Fruit fly (Drosophila melanogaster) whole organism, embryonic: Measurements from ENCODE around the gene Mrtf.

Source experiments
- Atf3 ChIP-seq: fragments of 200-800 bp; sonication (Bioruptor generic); optimal IDR thresholded peaks from 3 replicates; lab custom pipeline; 2016; ENCODE audit warnings: missing biosample characterization, missing genetic modification characterization
- Atf6 ChIP-seq: fragments of 200-800 bp; sonication (Bioruptor generic); IDR thresholded peaks from 2 replicates; pipeline ENCODE4 v1.3.6; 2022; ENCODE audit warnings: missing biosample characterization, missing genetic modification characterization
- Awh ChIP-seq: fragments of 200-800 bp; sonication (Bioruptor generic); IDR thresholded peaks from 2 replicates; pipeline ENCODE4, ENCODE4 v1.3.6; 2022; ENCODE audit warnings: missing biosample characterization, missing genetic modification characterization
- CG11398 ChIP-seq: fragments of 200-800 bp; sonication (Bioruptor generic); optimal IDR thresholded peaks from 2 replicates; lab custom pipeline; 2016; ENCODE audit warnings: missing biosample characterization, missing genetic modification characterization
- CG11456 ChIP-seq: fragments of 200-800 bp; sonication (Bioruptor generic); IDR thresholded peaks from 3 replicates; pipeline ENCODE4 v1.3.6; 2022; ENCODE audit warnings: missing biosample characterization, missing genetic modification characterization
- CG12219 ChIP-seq: fragments of 200-800 bp; sonication (Bioruptor generic); optimal IDR thresholded peaks from 3 replicates; lab custom pipeline; 2018; ENCODE audit warnings: missing biosample characterization, mild to moderate bottlenecking, missing genetic modification characterization
- CG12769 ChIP-seq: fragments of 200-800 bp; sonication (Bioruptor generic); optimal IDR thresholded peaks from 2 replicates; lab custom pipeline; 2019; ENCODE audit warnings: missing biosample characterization, mild to moderate bottlenecking, missing genetic modification characterization, moderate library complexity
- CG13287 ChIP-seq: fragments of 200-800 bp; sonication (Bioruptor generic); IDR thresholded peaks from 2 replicates; pipeline ENCODE4 v1.3.6; 2022; ENCODE audit warnings: missing biosample characterization, missing genetic modification characterization; ENCODE audit not compliant: partially characterized antibody
- CG1603 ChIP-seq: fragments of 200-800 bp; sonication (Bioruptor generic); optimal IDR thresholded peaks from 2 replicates; lab custom pipeline; 2019; ENCODE audit warnings: missing biosample characterization, mild to moderate bottlenecking, missing genetic modification characterization, moderate library complexity
- CG1832 ChIP-seq: fragments of 200-800 bp; sonication (Bioruptor generic); optimal IDR thresholded peaks from 2 replicates; lab custom pipeline; 2017; ENCODE audit warnings: missing biosample characterization, mild to moderate bottlenecking, missing genetic modification characterization, inconsistent platforms
- CG2199 ChIP-seq: fragments of 200-800 bp; sonication (Bioruptor generic); IDR thresholded peaks from 3 replicates; pipeline ENCODE4 v1.3.6; 2022; ENCODE audit warnings: missing biosample characterization, missing genetic modification characterization
- CG2202 ChIP-seq: fragments of 200-800 bp; sonication (Bioruptor generic); optimal IDR thresholded peaks from 2 replicates; lab custom pipeline; 2018; ENCODE audit warnings: missing biosample characterization, mild to moderate bottlenecking, missing genetic modification characterization
- CG3163 ChIP-seq: fragments of 200-800 bp; sonication (Bioruptor generic); optimal IDR thresholded peaks from 3 replicates; lab custom pipeline; 2016; ENCODE audit warnings: missing biosample characterization, missing genetic modification characterization
- CG42726 ChIP-seq: fragments of 200-800 bp; sonication (Bioruptor generic); IDR thresholded peaks from 2 replicates; pipeline ENCODE4 v1.3.6; 2022; ENCODE audit warnings: missing biosample characterization, missing genetic modification characterization; ENCODE audit not compliant: partially characterized antibody
- CG4404 ChIP-seq: fragments of 200-800 bp; sonication (Bioruptor generic); IDR thresholded peaks from 2 replicates; pipeline ENCODE4 v1.3.6; 2022; ENCODE audit warnings: missing biosample characterization, missing genetic modification characterization
- CG4617 ChIP-seq: fragments of 200-800 bp; sonication (Bioruptor generic); optimal IDR thresholded peaks from 3 replicates; lab custom pipeline; 2016; ENCODE audit warnings: missing biosample characterization, missing genetic modification characterization, borderline replicate concordance
- CG6254 ChIP-seq: fragments of 200-800 bp; sonication (Bioruptor generic); optimal IDR thresholded peaks from 3 replicates; lab custom pipeline; 2017; ENCODE audit warnings: mild to moderate bottlenecking, missing biosample characterization, missing genetic modification reagents, missing genetic modification characterization
- CG7987 ChIP-seq: fragments of 200-800 bp; sonication (Bioruptor generic); optimal IDR thresholded peaks from 2 replicates; lab custom pipeline; 2018; ENCODE audit warnings: missing biosample characterization, mild to moderate bottlenecking, missing genetic modification characterization, moderate library complexity
- Deaf1 ChIP-seq: fragments of 200-800 bp; optimal IDR thresholded peaks from 3 replicates; lab custom pipeline; 2019; ENCODE audit warnings: missing biosample characterization, mild to moderate bottlenecking, missing genetic modification characterization, moderate library complexity
- E2f1 ChIP-seq: fragments of 200-800 bp; sonication (Bioruptor generic); IDR thresholded peaks from 2 replicates; pipeline ENCODE4 v1.3.6; 2022; ENCODE audit warnings: missing biosample characterization, missing genetic modification characterization
- HLH3B ChIP-seq: fragments of 200-800 bp; sonication (Bioruptor generic); IDR thresholded peaks from 2 replicates; pipeline ENCODE4 v1.3.6; 2022; ENCODE audit warnings: missing biosample characterization, missing genetic modification characterization
- HLHmδ ChIP-seq: fragments of 200-800 bp; sonication (Bioruptor generic); optimal IDR thresholded peaks from 2 replicates; lab custom pipeline; 2018; ENCODE audit warnings: missing biosample characterization, mild to moderate bottlenecking, missing genetic modification characterization, moderate library complexity
- Hand ChIP-seq: fragments of 200-800 bp; sonication (Bioruptor generic); optimal IDR thresholded peaks from 2 replicates; lab custom pipeline; 2017; ENCODE audit warnings: mild to moderate bottlenecking, missing biosample characterization, missing genetic modification reagents, missing genetic modification characterization
- Hr78 ChIP-seq, 2 experiments: fragments of 200-800 bp in 1 of 2; fragments of >200 bp in 1 of 2; sonication (Bioruptor generic) in 1 of 2; optimal IDR thresholded peaks; 2 replicates each; lab custom pipeline; 2017 to 2019; ENCODE audit warnings: missing biosample characterization in 2 of 2, missing genetic modification characterization in 2 of 2, mild to moderate bottlenecking in 1 of 2, moderate library complexity in 1 of 2
- MBD-R2 ChIP-seq: fragments of 200-800 bp; sonication (Bioruptor generic); IDR thresholded peaks from 2 replicates; pipeline ENCODE4 v1.3.6; 2022; ENCODE audit warnings: missing biosample characterization, missing genetic modification characterization
- Poxn ChIP-seq: fragments of 200-800 bp; sonication (Bioruptor generic); IDR thresholded peaks from 2 replicates; pipeline ENCODE4 v1.3.6; 2022; ENCODE audit warnings: missing biosample characterization, missing genetic modification characterization
- Rx ChIP-seq: fragments of 200-800 bp; sonication (Bioruptor generic); IDR thresholded peaks from 2 replicates; pipeline ENCODE4 v1.3.6; 2022; ENCODE audit warnings: missing biosample characterization, missing genetic modification characterization
- Sox100B ChIP-seq: fragments of 200-800 bp; sonication (Bioruptor generic); optimal IDR thresholded peaks from 3 replicates; lab custom pipeline; 2018; ENCODE audit warnings: missing biosample characterization, mild to moderate bottlenecking, missing genetic modification characterization
- TFAM ChIP-seq: fragments of 200-800 bp; sonication (Bioruptor generic); optimal IDR thresholded peaks from 2 replicates; lab custom pipeline; 2017; ENCODE audit warnings: missing biosample characterization, missing genetic modification characterization, inconsistent platforms
- Taf1 ChIP-seq: fragments of 200-800 bp; sonication (Bioruptor generic); IDR thresholded peaks from 2 replicates; pipeline ENCODE4 v1.3.6; 2022; ENCODE audit warnings: missing biosample characterization, missing genetic modification characterization
- br ChIP-seq: fragments of >200 bp; optimal IDR thresholded peaks from 2 replicates; lab custom pipeline; 2017
- chm ChIP-seq: fragments of 200-800 bp; sonication (Bioruptor generic); IDR thresholded peaks from 2 replicates; pipeline ENCODE4 v1.3.6; 2022; ENCODE audit warnings: missing biosample characterization, missing genetic modification characterization
- ftz-f1 ChIP-seq: fragments of 200-800 bp; sonication (Bioruptor generic); optimal IDR thresholded peaks from 2 replicates; lab custom pipeline; 2016; ENCODE audit warnings: missing biosample characterization, missing genetic modification characterization
- grau ChIP-seq: fragments of 200-800 bp; optimal IDR thresholded peaks from 3 replicates; lab custom pipeline; 2019; ENCODE audit warnings: missing biosample characterization, mild to moderate bottlenecking, missing genetic modification characterization, moderate library complexity
- gsb-n ChIP-seq: fragments of 200-800 bp; sonication (Bioruptor generic); optimal IDR thresholded peaks from 3 replicates; lab custom pipeline; 2018; ENCODE audit warnings: missing biosample characterization, mild to moderate bottlenecking, missing genetic modification characterization
- hkb ChIP-seq, 2 experiments: fragments of 200-800 bp in 1 of 2; fragments of >200 bp in 1 of 2; sonication (Bioruptor generic) in 1 of 2; IDR thresholded peaks in 1 of 2; optimal IDR thresholded peaks in 1 of 2; 2 replicates each; pipeline versions ENCODE4 v1.3.6 to Lab custom; 2017 to 2022; ENCODE audit warnings: missing biosample characterization in 1 of 2, missing genetic modification characterization in 1 of 2
- klu ChIP-seq: fragments of 200-800 bp; sonication (Bioruptor generic); IDR thresholded peaks from 2 replicates; pipeline ENCODE4 v1.3.6; 2022; ENCODE audit warnings: missing biosample characterization, missing genetic modification characterization
- lola ChIP-seq, 3 experiments: fragments of >200 bp in 2 of 3; fragments of 200-800 bp in 1 of 3; sonication (Bioruptor generic) in 1 of 3; optimal IDR thresholded peaks; 2 replicates each; lab custom pipeline; 2017 to 2019; ENCODE audit warnings: missing biosample characterization in 3 of 3, missing genetic modification characterization in 3 of 3, mild to moderate bottlenecking in 1 of 3, moderate library complexity in 1 of 3
- phol ChIP-seq: fragments of 200-800 bp; sonication (Bioruptor generic); optimal IDR thresholded peaks from 3 replicates; lab custom pipeline; 2018; ENCODE audit warnings: missing biosample characterization, mild to moderate bottlenecking, missing genetic modification characterization, moderate library complexity
- scrt ChIP-seq: fragments of 200-800 bp; sonication (Bioruptor generic); optimal IDR thresholded peaks from 2 replicates; lab custom pipeline; 2018; ENCODE audit warnings: missing biosample characterization, mild to moderate bottlenecking, missing genetic modification characterization, moderate library complexity
- slbo ChIP-seq: fragments of 200-800 bp; sonication (Bioruptor generic); IDR thresholded peaks from 2 replicates; pipeline ENCODE4 v1.3.6; 2022; ENCODE audit warnings: missing biosample characterization, missing genetic modification characterization
- sqz ChIP-seq: fragments of 200-800 bp; sonication (Bioruptor generic); optimal IDR thresholded peaks from 3 replicates; lab custom pipeline; 2018; ENCODE audit warnings: missing biosample characterization, mild to moderate bottlenecking, missing genetic modification characterization
- tin ChIP-seq: fragments of 200-800 bp; sonication (Bioruptor generic); optimal IDR thresholded peaks from 3 replicates; lab custom pipeline; 2016; ENCODE audit warnings: missing biosample characterization, missing genetic modification characterization
- tio ChIP-seq: fragments of 200-800 bp; sonication (Bioruptor generic); optimal IDR thresholded peaks from 2 replicates; lab custom pipeline; 2017; ENCODE audit warnings: missing biosample characterization, missing genetic modification characterization, inconsistent platforms
- tll ChIP-seq, 2 experiments: fragments of 200-800 bp in 1 of 2; fragments of >200 bp in 1 of 2; sonication (Bioruptor generic) in 1 of 2; optimal IDR thresholded peaks; 2 replicates each; lab custom pipeline; 2017 to 2019; ENCODE audit warnings: missing biosample characterization in 2 of 2, missing genetic modification characterization in 2 of 2, mild to moderate bottlenecking in 1 of 2, moderate library complexity in 1 of 2
- tup ChIP-seq: fragments of 200-800 bp; sonication (Bioruptor generic); optimal IDR thresholded peaks from 2 replicates; lab custom pipeline; 2016; ENCODE audit warnings: missing biosample characterization, mild to moderate bottlenecking, missing genetic modification characterization, moderate library complexity
- unc-4 ChIP-seq: fragments of 200-800 bp; sonication (Bioruptor generic); IDR thresholded peaks from 2 replicates; pipeline ENCODE4 v1.3.6; 2022; ENCODE audit warnings: missing biosample characterization, missing genetic modification characterization; ENCODE audit not compliant: partially characterized antibody
- vfl ChIP-seq: fragments of 200-800 bp; sonication (Bioruptor generic); optimal IDR thresholded peaks from 2 replicates; lab custom pipeline; 2016; ENCODE audit warnings: missing biosample characterization, missing genetic modification characterization
- zfh1 ChIP-seq: fragments of 200-800 bp; sonication (Bioruptor generic); IDR thresholded peaks from 3 replicates; pipeline ENCODE4 v1.3.6; 2022; ENCODE audit warnings: missing biosample characterization, missing genetic modification characterization

Mrtf gene

DNA sequence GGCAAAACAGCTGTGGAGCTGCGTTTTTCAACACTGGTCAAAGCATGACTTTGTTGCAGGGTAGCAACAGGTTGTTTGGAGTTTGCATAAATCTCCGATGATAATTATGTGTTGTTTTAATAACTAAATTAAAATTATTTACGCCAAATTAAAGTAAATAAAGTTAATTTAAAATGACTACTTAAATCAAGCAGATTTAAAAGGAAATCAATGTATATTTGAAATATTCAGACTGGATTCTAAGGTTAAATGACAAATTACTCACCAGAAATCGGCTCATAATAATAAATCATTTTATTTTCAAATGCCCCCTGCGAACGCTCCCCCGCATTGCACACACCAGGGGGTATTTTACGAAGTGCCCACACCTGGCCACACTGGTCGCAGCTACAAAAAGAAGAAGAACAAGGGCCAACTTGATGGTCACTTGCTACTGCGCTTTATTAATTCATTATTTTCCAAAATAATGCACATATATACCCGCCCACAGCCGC is 7.7 kb upstream of the Mrtf start, which contains the start of the genes CG12093 and Atg2 (continued):
- peak in 1 of 3 experiments; percentile 91 for TF ChIP-seq lola (GFP tag; optimal IDR thresholded peaks at IDR 0.05; lab: Kevin White, UChicago)
- peak; percentile 67 for TF ChIP-seq CG6254 (GFP tag; lab: Kevin White, UChicago)
- TF ChIP-seq tll (GFP tag; optimal IDR thresholded peaks at IDR 0.05; lab: Kevin White, UChicago), result peak; percentile 24 to 85
- peak; percentile 94 for TF ChIP-seq Atf6 (GFP tag; lab: Robert Waterston, UW)
- TF ChIP-seq slbo (GFP tag; lab: Robert Waterston, UW), result peak; percentile 98
- TF ChIP-seq Sox100B (GFP tag; lab: Kevin White, UChicago), result no peak
- peak; percentile 92 for TF ChIP-seq zfh1 (GFP tag; lab: Robert Waterston, UW)
- TF ChIP-seq Rx (GFP tag; lab: Robert Waterston, UW), result peak; percentile 85
- peak; percentile 94 for TF ChIP-seq grau (tag; lab: Kevin White, UChicago)
- TF ChIP-seq klu (GFP tag; lab: Robert Waterston, UW), result peak; percentile 96
- peak; percentile 72 for TF ChIP-seq Hand (GFP tag; lab: Kevin White, UChicago)
- TF ChIP-seq br (lab: Kevin White, UChicago), result no peak
- peak; percentile 90 for TF ChIP-seq tin (GFP tag; lab: Kevin White, UChicago)
- TF ChIP-seq CG2202 (tag; lab: Kevin White, UChicago), result peak; percentile 73
- TF ChIP-seq CG11456 (GFP tag; lab: Robert Waterston, UW), result peak; percentile 96
- TF ChIP-seq phol (tag; lab: Kevin White, UChicago), result peak; percentile 92
- TF ChIP-seq HLH3B (GFP tag; lab: Robert Waterston, UW), result peak; percentile 86
- no peak for TF ChIP-seq CG42726 (GFP tag; lab: Robert Waterston, UW)
- TF ChIP-seq CG4404, result peak; percentile 93
- no peak for TF ChIP-seq Deaf1 (tag; lab: Kevin White, UChicago)
- TF ChIP-seq CG12219, result peak; percentile 71
- peak; percentile 79 for TF ChIP-seq CG4617 (GFP tag; lab: Kevin White, UChicago)
- peak in 1 of 2 experiments; percentile 39 for TF ChIP-seq Hr78 (GFP tag; optimal IDR thresholded peaks at IDR 0.05; lab: Kevin White, UChicago)
- 0 out of 2 replicates have a peak, but pooled peaks have one; percentile 29 for TF ChIP-seq CG13287 (GFP tag; lab: Robert Waterston, UW)
- TF ChIP-seq chm, result peak; percentile 89
- TF ChIP-seq Atf3 (GFP tag; lab: Kevin White, UChicago), result peak; percentile 56
- peak; percentile 84 for TF ChIP-seq Taf1 (GFP tag; lab: Robert Waterston, UW)
- peak; percentile 45 for TF ChIP-seq TFAM (GFP tag; lab: Kevin White, UChicago)
- 0 out of 3 replicates have a peak, but pooled peaks have one; percentile 69 for TF ChIP-seq CG2199 (GFP tag; lab: Robert Waterston, UW)
- peak; percentile 92 for TF ChIP-seq Awh
- no peak for TF ChIP-seq HLHmδ
- TF ChIP-seq tio (GFP tag; lab: Kevin White, UChicago), result no peak
- no peak for TF ChIP-seq CG1832 (GFP tag; lab: Kevin White, UChicago)
- TF ChIP-seq MBD-R2 (GFP tag; lab: Robert Waterston, UW), result peak; percentile 61
- peak; percentile 78 for TF ChIP-seq ftz-f1 (GFP tag; lab: Kevin White, UChicago)
- peak; percentile 64 for TF ChIP-seq CG1603 (tag; lab: Kevin White, UChicago)
- peak; percentile 88 for TF ChIP-seq gsb-n (tag; lab: Kevin White, UChicago)
- TF ChIP-seq hkb (optimal IDR thresholded peaks at IDR 0.05; lab: Kevin White, UChicago), result no peak
- peak; percentile 82 for TF ChIP-seq hkb (GFP tag; IDR thresholded peaks at IDR 0.05; lab: Robert Waterston, UW)
- peak; percentile 67 for TF ChIP-seq tup (GFP tag; lab: Kevin White, UChicago)
- TF ChIP-seq CG3163 (GFP tag; lab: Kevin White, UChicago), result peak; percentile 40
- peak; percentile 89 for TF ChIP-seq Poxn (GFP tag; lab: Robert Waterston, UW)
- TF ChIP-seq E2f1 (GFP tag; lab: Robert Waterston, UW), result peak; percentile 93
- TF ChIP-seq vfl (GFP tag; lab: Kevin White, UChicago), result peak; percentile 79
- TF ChIP-seq scrt (GFP tag; lab: Kevin White, UChicago), result peak; percentile 90
- TF ChIP-seq sqz (GFP tag; lab: Kevin White, UChicago), result no peak
- TF ChIP-seq CG7987 (GFP tag; lab: Kevin White, UChicago), result peak; percentile 68
- no peak for TF ChIP-seq unc-4 (GFP tag; lab: Robert Waterston, UW)
- TF ChIP-seq CG12769, result no peak
- TF ChIP-seq CG11398 (GFP tag; lab: Kevin White, UChicago), result peak; percentile 17
